Worm (Caenorhabditis elegans) whole organism, L3 larva: ENCODE measurements around the gene F40C5.2.
"Not testable (repeated sequence)": the region's sequence is repeated elsewhere in the genome, so short reads cannot be mapped to it uniquely, and the experiment has no call there.

Source experiments
- R02D3.7 ChIP-seq: fragments of 150-350 bp; optimal IDR thresholded peaks from 2 replicates; lab custom pipeline; 2014; ENCODE audit warnings: missing biosample characterization, missing genetic modification characterization
- ZK546.5 ChIP-seq: sonication (generic microtip); optimal IDR thresholded peaks from 2 replicates; lab custom pipeline; 2017; ENCODE audit warnings: missing biosample characterization, missing genetic modification characterization
- aly-2 ChIP-seq: fragments of 150-350 bp; optimal IDR thresholded peaks from 2 replicates; lab custom pipeline; 2014; ENCODE audit warnings: missing biosample characterization, missing genetic modification characterization
- ama-1 ChIP-seq: fragments of 150-350 bp; optimal IDR thresholded peaks from 2 replicates; lab custom pipeline; 2018
- ceh-16 ChIP-seq: sonication (generic microtip); optimal IDR thresholded peaks from 2 replicates; lab custom pipeline; 2017; ENCODE audit warnings: missing biosample characterization, missing genetic modification characterization
- ceh-9 ChIP-seq: sonication (generic microtip); optimal IDR thresholded peaks from 2 replicates; lab custom pipeline; 2018; ENCODE audit warnings: missing biosample characterization, missing genetic modification characterization
- egl-27 ChIP-seq: sonication (generic microtip); optimal IDR thresholded peaks from 4 replicates; lab custom pipeline; 2017; ENCODE audit warnings: missing biosample characterization, missing genetic modification reagents, missing genetic modification characterization
- elt-1 ChIP-seq: fragments of 150-350 bp; optimal IDR thresholded peaks from 2 replicates; lab custom pipeline; 2014; ENCODE audit warnings: missing biosample characterization, missing genetic modification characterization
- elt-2 ChIP-seq: sonication (generic microtip); optimal IDR thresholded peaks from 2 replicates; lab custom pipeline; 2016; ENCODE audit warnings: missing genetic modification reagents, mild to moderate bottlenecking, missing genetic modification characterization, missing compliant biosample characterization
- elt-3 ChIP-seq, 3 experiments: fragments of 150-350 bp in 1 of 3; sonication (generic microtip) in 2 of 3; optimal IDR thresholded peaks; 2 replicates in 2 of 3; 4 replicates in 1 of 3; lab custom pipeline; 2014 to 2017; ENCODE audit warnings: missing biosample characterization in 3 of 3, missing genetic modification characterization in 3 of 3
- fkh-10 ChIP-seq: sonication (generic microtip); optimal IDR thresholded peaks from 2 replicates; lab custom pipeline; 2017; ENCODE audit warnings: missing biosample characterization, missing genetic modification reagents, missing genetic modification characterization
- hmg-11 ChIP-seq: sonication (generic microtip); optimal IDR thresholded peaks from 2 replicates; lab custom pipeline; 2016; ENCODE audit warnings: missing genetic modification characterization, missing compliant biosample characterization
- mdl-1 ChIP-seq: fragments of 150-350 bp; optimal IDR thresholded peaks from 2 replicates; lab custom pipeline; 2014; ENCODE audit warnings: missing biosample characterization, missing genetic modification characterization
- nfya-1 ChIP-seq: sonication (generic microtip); optimal IDR thresholded peaks from 2 replicates; lab custom pipeline; 2017; ENCODE audit warnings: missing genetic modification characterization, mild to moderate bottlenecking, missing compliant biosample characterization, antibody characterized with exemption, moderate library complexity; ENCODE audit not compliant: insufficient read depth
- nhr-23 ChIP-seq: fragments of 150-350 bp; optimal IDR thresholded peaks from 2 replicates; lab custom pipeline; 2014; ENCODE audit warnings: missing biosample characterization, missing genetic modification reagents, missing genetic modification characterization
- nhr-43 ChIP-seq: sonication (generic microtip); optimal IDR thresholded peaks from 2 replicates; lab custom pipeline; 2016; ENCODE audit warnings: mild to moderate bottlenecking, missing genetic modification characterization, missing compliant biosample characterization; ENCODE audit not compliant: poor library complexity, severe bottlenecking
- nhr-67 ChIP-seq: fragments of 150-350 bp; optimal IDR thresholded peaks from 2 replicates; lab custom pipeline; 2014; ENCODE audit warnings: missing biosample characterization, missing genetic modification characterization
- nhr-76 ChIP-seq: fragments of 150-350 bp; sonication (generic microtip); optimal IDR thresholded peaks from 5 replicates; lab custom pipeline; 2014; ENCODE audit warnings: missing biosample characterization, missing genetic modification characterization
- pha-4 ChIP-seq: fragments of 150-350 bp; optimal IDR thresholded peaks from 2 replicates; lab custom pipeline; 2014; ENCODE audit warnings: missing biosample characterization, missing genetic modification reagents, missing genetic modification characterization
- pqm-1 ChIP-seq: fragments of 150-350 bp; optimal IDR thresholded peaks from 2 replicates; lab custom pipeline; 2017; ENCODE audit warnings: missing biosample characterization, missing genetic modification characterization, inconsistent platforms
- skn-1 ChIP-seq: fragments of 150-350 bp; optimal IDR thresholded peaks from 2 replicates; lab custom pipeline; 2014; ENCODE audit warnings: missing biosample characterization, missing genetic modification characterization
- tbx-2 ChIP-seq: sonication (generic microtip); optimal IDR thresholded peaks from 2 replicates; lab custom pipeline; 2016; ENCODE audit warnings: mild to moderate bottlenecking, missing genetic modification characterization, missing compliant biosample characterization
- unc-39 ChIP-seq: sonication (generic microtip); optimal IDR thresholded peaks from 4 replicates; lab custom pipeline; 2017; ENCODE audit warnings: missing biosample characterization, missing genetic modification characterization
- zag-1 ChIP-seq: fragments of 150-350 bp; optimal IDR thresholded peaks from 2 replicates; lab custom pipeline; 2014; ENCODE audit warnings: missing biosample characterization, missing genetic modification characterization
- ztf-4 ChIP-seq: fragments of 150-350 bp; optimal IDR thresholded peaks from 2 replicates; lab custom pipeline; 2014; ENCODE audit warnings: missing biosample characterization, missing genetic modification characterization

The F40C5.2 gene

ce11 chrV:3585011-3585410, 14.2 kb downstream of the F40C5.2 start:
- TF ChIP-seq elt-1 (tag; lab: Kevin White, UChicago) (no peak), ama-1 (peak; percentile 15), aly-2 (tag; lab: Kevin White, UChicago) (peak; percentile 49)

- no peak for TF ChIP-seq aly-2 (tag; lab: Kevin White, UChicago)
- TF ChIP-seq hmg-11 = peak; percentile 25
- peak; percentile 47 for TF ChIP-seq nfya-1 (tag; lab: Kevin White, UChicago)
- TF ChIP-seq nhr-23 = no peak
- TF ChIP-seq ZK546.5 = no peak
- no peak for TF ChIP-seq ceh-9 (tag; lab: Kevin White, UChicago)
- TF ChIP-seq pha-4 (tag; lab: Kevin White, UChicago) = peak; percentile 24
- no peak for TF ChIP-seq nhr-67 (tag; lab: Kevin White, UChicago)
- TF ChIP-seq, all 47 proteins: peak for 3
Measured at ce11 chrV:3586014-3586689, 15.4 kb downstream of the F40C5.2 start, which contains the start of the genes rpl-11.1 and T22F3.2. Gene rpl-11.1, minus strand, starts transcription at chrV:3586064. Gene T22F3.2, plus strand, starts transcription at chrV:3586639.

DNA sequence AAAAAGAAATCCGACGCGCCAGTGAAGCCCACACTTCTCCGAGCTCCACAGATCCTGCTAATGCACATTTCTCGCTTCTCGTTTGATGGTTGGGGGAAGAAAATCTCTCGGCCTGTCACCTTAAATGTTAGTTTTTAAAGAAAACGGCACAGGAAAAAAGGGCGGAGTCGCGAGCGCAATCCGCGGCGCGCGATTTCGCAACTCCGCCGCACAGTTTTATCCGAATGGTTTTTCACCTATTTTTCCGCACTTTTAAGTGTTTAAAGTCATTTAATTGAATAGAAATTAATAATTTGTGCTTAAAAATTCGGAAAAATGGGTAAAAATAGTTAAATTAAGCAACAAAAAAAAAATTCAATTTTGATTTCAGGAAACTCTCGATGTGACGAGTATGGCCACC, 16.8 kb downstream of the F40C5.2 start:
- peak; percentile 17 for TF ChIP-seq nhr-23
- TF ChIP-seq pqm-1 (tag; lab: Kevin White, UChicago) = peak; percentile 10
- no peak for TF ChIP-seq zag-1 (tag; lab: Kevin White, UChicago)
- peak; percentile 24 for TF ChIP-seq pha-4 (tag; lab: Kevin White, UChicago)
- peak; percentile 33 for TF ChIP-seq nfya-1 (tag; lab: Kevin White, UChicago)
- peak; percentile 11 for TF ChIP-seq hmg-11
- TF ChIP-seq aly-2 (tag; lab: Kevin White, UChicago) = no peak
- TF ChIP-seq nhr-43 (tag; lab: Kevin White, UChicago) = peak; percentile 1
- TF ChIP-seq elt-2 (tag; lab: Kevin White, UChicago) = peak; percentile 20

- TF ChIP-seq egl-27 (tag; lab: Kevin White, UChicago) (no peak), aly-2 (tag; lab: Kevin White, UChicago) (no peak), nfya-1 (tag; lab: Kevin White, UChicago) (peak; percentile 5), nhr-43 (tag; lab: Kevin White, UChicago) (peak; percentile 60), ama-1 (no peak), ceh-9 (tag; lab: Kevin White, UChicago) (no peak), nhr-76 (tag; lab: Kevin White, UChicago) (no peak), unc-39 (tag; lab: Kevin White, UChicago) (no peak), pqm-1 (tag; lab: Kevin White, UChicago) (no peak), fkh-10 (no peak), elt-1 (tag; lab: Kevin White, UChicago) (no peak), ceh-16 (tag; lab: Kevin White, UChicago) (no peak), ztf-4 (tag; lab: Kevin White, UChicago) (no peak), mdl-1 (tag; lab: Kevin White, UChicago) (no peak), R02D3.7 (tag; lab: Kevin White, UChicago) (no peak), zag-1 (tag; lab: Kevin White, UChicago) (no peak)
- TF ChIP-seq, all 47 proteins: peak for 2
Measured at ce11 chrV:3588223-3588622, 17.4 kb downstream of the F40C5.2 start.

- TF ChIP-seq tbx-2 (tag; lab: Kevin White, UChicago) (no peak), R02D3.7 (tag; lab: Kevin White, UChicago) (no peak)
Measured at ce11 chrV:3592099-3592498, 21.3 kb downstream of the F40C5.2 start, which contains the start of gene T22F3.12. Gene T22F3.12, minus strand, starts transcription at chrV:3592199.

DNA sequence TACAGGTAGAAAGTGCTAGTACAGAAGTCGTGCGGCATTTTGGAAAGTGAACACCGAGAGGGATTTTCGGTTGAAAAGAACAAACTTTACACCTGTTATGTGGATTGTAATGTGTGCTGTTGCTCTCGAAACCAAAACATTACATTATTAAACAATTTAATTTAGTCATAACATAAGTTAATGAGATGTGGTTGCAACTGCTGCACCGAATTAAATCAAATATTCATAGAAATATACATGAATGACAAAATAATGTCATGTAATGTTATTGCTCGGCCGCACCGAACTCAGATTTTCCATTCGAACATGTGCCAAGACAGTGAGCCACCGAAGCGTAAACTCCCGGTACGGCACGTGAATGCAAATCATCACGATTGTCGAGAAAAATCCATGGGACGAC, 24.1 kb downstream of the F40C5.2 start, which contains the start of gene srh-213:
srh-213 (minus strand) TSS at position 101 of the 400 bp plus-strand sequence.
- no peak for TF ChIP-seq skn-1 (tag; lab: Kevin White, UChicago)

DNA sequence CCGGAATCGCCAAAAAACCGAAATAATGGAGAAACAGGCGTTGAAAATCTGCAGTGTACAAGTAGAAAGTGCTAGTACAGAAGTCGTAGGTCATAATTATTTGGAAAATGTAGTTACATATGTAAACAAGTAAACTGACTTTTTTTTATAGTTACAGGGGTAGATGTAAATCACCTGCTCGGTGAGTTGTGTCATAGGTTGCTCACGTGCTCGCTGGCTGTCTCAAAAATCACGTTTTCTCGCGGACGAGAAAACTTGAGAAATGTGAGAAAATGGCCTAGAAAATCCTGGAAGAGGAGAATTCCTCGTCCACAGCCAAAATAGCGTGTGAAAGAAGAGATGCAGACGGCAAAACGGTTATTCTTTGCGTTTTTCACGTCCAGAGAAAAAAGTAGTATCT, 26.3 kb downstream of the F40C5.2 start, which contains the start of gene srh-212:
srh-212 (minus strand) TSS at position 101 of the 400 bp plus-strand sequence.
- TF ChIP-seq ceh-9 (tag; lab: Kevin White, UChicago); hmg-11; elt-3 (tag; optimal IDR thresholded peaks at IDR 0.05; lab: Kevin White, UChicago): not testable (repeated sequence)
- TF ChIP-seq, all 47 proteins: peak for 0; not testable (repeated sequence) for 47
